Worm (Caenorhabditis elegans): Measurements from ENCODE around the gene Y17G7B.22.

- TF ChIP-seq zag-1 (tag; optimal IDR thresholded peaks at IDR 0.05), result no peak
- no peak for TF ChIP-seq unc-62 (GFP tag; optimal IDR thresholded peaks at IDR 0.05)
- TF ChIP-seq snpc-4 (tag; optimal IDR thresholded peaks at IDR 0.05), result no peak
- no peak for TF ChIP-seq fkh-4 (tag; optimal IDR thresholded peaks at IDR 0.05; ENCODE audit: borderline replicate concordance)
- peak; percentile 31 for TF ChIP-seq unc-130 (tag; optimal IDR thresholded peaks at IDR 0.05)
- TF ChIP-seq lin-13 (GFP tag; optimal IDR thresholded peaks at IDR 0.05), result no peak
- no peak for TF ChIP-seq hpl-2 (GFP tag; optimal IDR thresholded peaks at IDR 0.05)
- TF ChIP-seq nhr-28 (tag; optimal IDR thresholded peaks at IDR 0.05), result no peak
- peak; percentile 46 for TF ChIP-seq nhr-71 (tag; optimal IDR thresholded peaks at IDR 0.05)
- TF ChIP-seq lin-15B (tag; optimal IDR thresholded peaks at IDR 0.05), result no peak
- TF ChIP-seq mep-1 (tag; optimal IDR thresholded peaks at IDR 0.05), result no peak
- TF ChIP-seq efl-3 (GFP tag; optimal IDR thresholded peaks at IDR 0.05), result no peak
- no peak for TF ChIP-seq xbp-1 (tag; optimal IDR thresholded peaks at IDR 0.05)
- peak in 1 of 6 experiments; percentile 40 for TF ChIP-seq elt-3 (tag; optimal IDR thresholded peaks at IDR 0.05)
Observed at ce11 chrII:12052924-12053323, 14.9 kb upstream of the Y17G7B.22 start.
